Worm (Caenorhabditis elegans) whole organism, mixed stage, embryonic: ENCODE data around the gene C49G7.10.

Experiments
- ces-1 ChIP-seq: fragments of 150-350 bp; optimal IDR thresholded peaks from 2 replicates; lab custom pipeline; 2014; ENCODE audit warnings: missing biosample characterization, missing genetic modification reagents, missing genetic modification characterization
- elt-3 ChIP-seq: fragments of 150-350 bp; optimal IDR thresholded peaks from 2 replicates; lab custom pipeline; 2014; ENCODE audit warnings: missing biosample characterization, missing genetic modification characterization
- flh-1 ChIP-seq: fragments of 200-800 bp; sonication (Bioruptor generic); optimal IDR thresholded peaks from 2 replicates; lab custom pipeline; 2018; ENCODE audit warnings: mild to moderate bottlenecking, missing genetic modification characterization, moderate library complexity, missing compliant biosample characterization
- lin-13 ChIP-seq: fragments of 150-350 bp; optimal IDR thresholded peaks from 2 replicates; lab custom pipeline; 2014; ENCODE audit warnings: missing biosample characterization, missing genetic modification characterization
- lin-32 ChIP-seq: fragments of 200-800 bp; sonication (Bioruptor generic); optimal IDR thresholded peaks from 2 replicates; lab custom pipeline; 2018; ENCODE audit warnings: mild to moderate bottlenecking, missing genetic modification characterization, missing compliant biosample characterization
- nhr-237 ChIP-seq: fragments of 150-350 bp; optimal IDR thresholded peaks from 2 replicates; lab custom pipeline; 2014; ENCODE audit warnings: missing biosample characterization, missing genetic modification characterization
- pha-4 ChIP-seq: fragments of 150-350 bp; optimal IDR thresholded peaks from 2 replicates; lab custom pipeline; 2018; ENCODE audit warnings: missing biosample characterization, missing genetic modification reagents, missing genetic modification characterization
- snpc-4 ChIP-seq: fragments of 150-350 bp; optimal IDR thresholded peaks from 2 replicates; lab custom pipeline; 2014; ENCODE audit warnings: missing biosample characterization, missing genetic modification characterization
- unc-120 ChIP-seq: sonication (generic microtip); optimal IDR thresholded peaks from 2 replicates; lab custom pipeline; 2017; ENCODE audit warnings: missing genetic modification characterization, missing compliant biosample characterization; ENCODE audit not compliant: poor library complexity, severe bottlenecking
- unc-62 ChIP-seq: fragments of 150-350 bp; optimal IDR thresholded peaks from 2 replicates; lab custom pipeline; 2014; ENCODE audit warnings: missing biosample characterization, missing genetic modification reagents, missing genetic modification characterization
- zip-8 ChIP-seq: fragments of 150-350 bp; optimal IDR thresholded peaks from 2 replicates; lab custom pipeline; 2014; ENCODE audit warnings: missing biosample characterization, missing genetic modification characterization

ce11 chrV:4038557-4038956 is 3.3 kb downstream of the C49G7.10 start:
- TF ChIP-seq unc-62 (GFP tag; lab: Kevin White, UChicago) (no peak), lin-13 (tag; lab: Kevin White, UChicago) (no peak), nhr-237 (tag; lab: Kevin White, UChicago) (no peak), ces-1 (GFP tag; lab: Kevin White, UChicago) (no peak), pha-4 (no peak), flh-1 (GFP tag; lab: Kevin White, UChicago) (no peak), elt-3 (tag; lab: Kevin White, UChicago) (no peak), lin-32 (GFP tag; lab: Kevin White, UChicago) (no peak), unc-120 (tag; lab: Kevin White, UChicago) (no peak), snpc-4 (no peak), zip-8 (no peak)
